Fruit fly (Drosophila melanogaster) whole organism: Measurements from ENCODE around the gene CG33268.

Source experiments
- Dll ChIP-seq: fragments of >200 bp; optimal IDR thresholded peaks from 2 replicates; lab custom pipeline; 2017
- pan ChIP-seq: fragments of >200 bp; optimal IDR thresholded peaks from 2 replicates; lab custom pipeline; 2017
- usp ChIP-seq: fragments of >200 bp; optimal IDR thresholded peaks from 2 replicates; lab custom pipeline; 2017; ENCODE audit warnings: missing biosample characterization, missing genetic modification characterization, mixed read lengths

DNA sequence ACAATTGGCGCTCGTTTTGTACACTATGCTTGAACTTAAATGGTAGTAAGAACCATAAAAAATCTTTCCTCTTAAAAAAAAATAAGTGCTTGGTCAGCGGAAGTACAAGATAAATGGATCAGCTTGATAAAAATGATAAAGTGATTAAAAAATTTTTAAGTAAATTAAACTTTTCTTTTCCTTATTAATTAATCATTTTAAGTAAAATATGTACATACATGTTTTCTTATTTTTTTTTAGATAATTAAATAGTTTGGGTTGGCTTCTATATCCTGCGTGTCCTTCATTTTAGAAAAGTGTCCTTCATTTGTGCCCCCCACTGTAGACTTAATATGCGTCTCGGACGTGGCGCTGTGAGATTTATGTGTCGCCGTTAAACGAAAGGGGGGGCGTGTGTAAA lies 34.4 kb downstream of the CG33268 start:
- no peak for TF ChIP-seq pan (lab: Kevin White, UChicago)
- TF ChIP-seq usp = no peak
- TF ChIP-seq Dll (lab: Kevin White, UChicago) = no peak
